Fruit fly (Drosophila melanogaster): ENCODE results near the gene Ugt303B2.

The Ugt303B2 gene

dm6 chr3R:23496488-23496887 lies 42.2 kb downstream of the Ugt303B2 start:
- TF ChIP-seq lz (GFP tag; optimal IDR thresholded peaks at IDR 0.05), result peak; percentile 25
- peak; percentile 34 for TF ChIP-seq CG11902 (GFP tag; optimal IDR thresholded peaks at IDR 0.05)
- TF ChIP-seq Eip75B (GFP tag; optimal IDR thresholded peaks at IDR 0.05), result no peak
- TF ChIP-seq CG10631 (GFP tag; optimal IDR thresholded peaks at IDR 0.05), result peak; percentile 38
- peak; percentile 18 for TF ChIP-seq Ets96B (tag; optimal IDR thresholded peaks at IDR 0.05)
- no peak for TF ChIP-seq dac (GFP tag; optimal IDR thresholded peaks at IDR 0.05)
- peak; percentile 20 for TF ChIP-seq Blimp-1 (GFP tag; optimal IDR thresholded peaks at IDR 0.05)
- TF ChIP-seq svp (GFP tag), result peak; percentile 85
- TF ChIP-seq Sox15 (GFP tag; optimal IDR thresholded peaks at IDR 0.05), result peak; percentile 5
- TF ChIP-seq CG7368 (GFP tag; optimal IDR thresholded peaks at IDR 0.05), result peak; percentile 3
- peak; percentile 66 for TF ChIP-seq Met (GFP tag; optimal IDR thresholded peaks at IDR 0.05)
- no peak for TF ChIP-seq CG8119 (GFP tag; IDR thresholded peaks at IDR 0.05)
- TF ChIP-seq Hr39 (GFP tag; optimal IDR thresholded peaks at IDR 0.05), result peak; percentile 22
- TF ChIP-seq Gug (GFP tag; IDR thresholded peaks at IDR 0.05), result no peak
- TF ChIP-seq CG10669 (GFP tag; optimal IDR thresholded peaks at IDR 0.05), result peak; percentile 9
- peak; percentile 36 for TF ChIP-seq CG3032 (tag; optimal IDR thresholded peaks at IDR 0.05)
- TF ChIP-seq fd85E (GFP tag; optimal IDR thresholded peaks at IDR 0.05), result no peak
- TF ChIP-seq CG34406 (GFP tag; optimal IDR thresholded peaks at IDR 0.05), result peak; percentile 79
- TF ChIP-seq CG6163 (GFP tag; IDR thresholded peaks at IDR 0.05), result no peak
- TF ChIP-seq vri (GFP tag; optimal IDR thresholded peaks at IDR 0.05), result peak; percentile 5
- peak; percentile 42 for TF ChIP-seq CG31627 (GFP tag; optimal IDR thresholded peaks at IDR 0.05)
- peak; percentile 25 for TF ChIP-seq CG6808 (GFP tag; optimal IDR thresholded peaks at IDR 0.05)
- TF ChIP-seq dsx (GFP tag; optimal IDR thresholded peaks at IDR 0.05; ENCODE audit: poor library complexity, severe bottlenecking), result peak; percentile 49
- no peak for TF ChIP-seq CG4318 (GFP tag; optimal IDR thresholded peaks at IDR 0.05)
- peak; percentile 54 for TF ChIP-seq acj6 (GFP tag; optimal IDR thresholded peaks at IDR 0.05)
- peak; percentile 42 for TF ChIP-seq OdsH (GFP tag; optimal IDR thresholded peaks at IDR 0.05)
- TF ChIP-seq Eip78C (GFP tag), result peak; percentile 86
- TF ChIP-seq Eip93F (GFP tag; optimal IDR thresholded peaks at IDR 0.05), result peak; percentile 22
- peak in 1 of 2 experiments; percentile 50 for TF ChIP-seq ss (GFP tag; optimal IDR thresholded peaks at IDR 0.05)
- TF ChIP-seq achi (GFP tag; optimal IDR thresholded peaks at IDR 0.05), result peak; percentile 41
- TF ChIP-seq Lpt (GFP tag; optimal IDR thresholded peaks at IDR 0.05), result no peak
- peak; percentile 58 for TF ChIP-seq CG6792 (GFP tag; optimal IDR thresholded peaks at IDR 0.05)
- peak; percentile 15 for TF ChIP-seq pdm3 (GFP tag; optimal IDR thresholded peaks at IDR 0.05)
- peak; percentile 35 for TF ChIP-seq CG3919 (GFP tag; optimal IDR thresholded peaks at IDR 0.05)
- peak; percentile 48 for TF ChIP-seq Smox (GFP tag; optimal IDR thresholded peaks at IDR 0.05)
- TF ChIP-seq Sox14 (GFP tag; optimal IDR thresholded peaks at IDR 0.05), result no peak
- TF ChIP-seq CG9139 (GFP tag; optimal IDR thresholded peaks at IDR 0.05), result no peak
- no peak for TF ChIP-seq CG6276 (GFP tag; optimal IDR thresholded peaks at IDR 0.05)
- no peak for TF ChIP-seq spab (GFP tag; optimal IDR thresholded peaks at IDR 0.05)
- peak; percentile 21 for TF ChIP-seq CG8319 (GFP tag; optimal IDR thresholded peaks at IDR 0.05)
- peak; percentile 49 for TF ChIP-seq topi (GFP tag; optimal IDR thresholded peaks at IDR 0.05)
- peak; percentile 76 for TF ChIP-seq esn (GFP tag; optimal IDR thresholded peaks at IDR 0.05)
- TF ChIP-seq net (GFP tag; optimal IDR thresholded peaks at IDR 0.05), result peak; percentile 0
- TF ChIP-seq CG16779 (tag; optimal IDR thresholded peaks at IDR 0.05), result no peak
- no peak for TF ChIP-seq eg (GFP tag; IDR thresholded peaks at IDR 0.05)
- peak; percentile 3 for TF ChIP-seq CG11762 (GFP tag; optimal IDR thresholded peaks at IDR 0.05; ENCODE audit: insufficient read depth)
- no peak for TF ChIP-seq Hr4 (GFP tag; optimal IDR thresholded peaks at IDR 0.05)
- TF ChIP-seq cyc (GFP tag; optimal IDR thresholded peaks at IDR 0.05), result peak; percentile 38
- TF ChIP-seq CG8632 (GFP tag; optimal IDR thresholded peaks at IDR 0.05), result peak; percentile 70
- TF ChIP-seq fkh (GFP tag; optimal IDR thresholded peaks at IDR 0.05), result no peak
